Worm (Caenorhabditis elegans) whole organism, L3 larva: ENCODE data around the gene glb-15.

Source experiments
- ceh-28 ChIP-seq: fragments of 150-350 bp; optimal IDR thresholded peaks from 2 replicates; lab custom pipeline; 2014; ENCODE audit warnings: missing biosample characterization, missing genetic modification reagents, missing genetic modification characterization
- egl-27 ChIP-seq: sonication (generic microtip); optimal IDR thresholded peaks from 4 replicates; lab custom pipeline; 2017; ENCODE audit warnings: missing biosample characterization, missing genetic modification reagents, missing genetic modification characterization
- elt-2 ChIP-seq: sonication (generic microtip); optimal IDR thresholded peaks from 2 replicates; lab custom pipeline; 2016; ENCODE audit warnings: missing genetic modification reagents, mild to moderate bottlenecking, missing genetic modification characterization, missing compliant biosample characterization
- elt-3 ChIP-seq, 3 experiments: fragments of 150-350 bp in 1 of 3; sonication (generic microtip) in 2 of 3; optimal IDR thresholded peaks; 2 replicates in 2 of 3; 4 replicates in 1 of 3; lab custom pipeline; 2014 to 2017; ENCODE audit warnings: missing biosample characterization in 3 of 3, missing genetic modification characterization in 3 of 3
- eor-1 ChIP-seq, 2 experiments: fragments of 150-350 bp; optimal IDR thresholded peaks; 2 replicates each; lab custom pipeline; 2014 to 2018; ENCODE audit warnings: missing biosample characterization in 2 of 2, missing genetic modification characterization in 2 of 2
- nhr-11 ChIP-seq: fragments of 150-350 bp; optimal IDR thresholded peaks from 2 replicates; lab custom pipeline; 2014; ENCODE audit warnings: missing biosample characterization, missing genetic modification characterization
- nhr-76 ChIP-seq: fragments of 150-350 bp; sonication (generic microtip); optimal IDR thresholded peaks from 5 replicates; lab custom pipeline; 2014; ENCODE audit warnings: missing biosample characterization, missing genetic modification characterization
- snpc-4 ChIP-seq: fragments of 150-350 bp; optimal IDR thresholded peaks from 2 replicates; lab custom pipeline; 2014; ENCODE audit warnings: missing biosample characterization, missing genetic modification characterization
- unc-62 ChIP-seq: fragments of 150-350 bp; sonication (generic microtip); optimal IDR thresholded peaks from 4 replicates; lab custom pipeline; 2014; ENCODE audit warnings: missing biosample characterization, missing genetic modification reagents, missing genetic modification characterization
- ztf-4 ChIP-seq: fragments of 150-350 bp; optimal IDR thresholded peaks from 2 replicates; lab custom pipeline; 2014; ENCODE audit warnings: missing biosample characterization, missing genetic modification characterization

ce11 chrV:11667176-11667575, 49.1 kb upstream of the glb-15 start, which contains the start of gene F46F3.3:
- TF ChIP-seq unc-62 (GFP tag; lab: Kevin White, UChicago) (no peak), nhr-11 (tag; lab: Kevin White, UChicago) (no peak), ceh-28 (no peak), elt-2 (tag; lab: Kevin White, UChicago) (no peak), elt-3 (tag; optimal IDR thresholded peaks at IDR 0.05; lab: Kevin White, UChicago) (no peak), eor-1 (tag; optimal IDR thresholded peaks at IDR 0.05; lab: Kevin White, UChicago) (no peak), nhr-76 (tag; lab: Kevin White, UChicago) (no peak), egl-27 (tag; lab: Kevin White, UChicago) (no peak), ztf-4 (tag; lab: Kevin White, UChicago) (no peak), snpc-4 (tag; lab: Kevin White, UChicago) (no peak)
